Fruit fly (Drosophila melanogaster) whole organism: ENCODE data around the gene CG1146.

Experiments used
- CG8478 ChIP-seq: fragments of >200 bp; optimal IDR thresholded peaks from 2 replicates; lab custom pipeline; 2018; ENCODE audit warnings: inconsistent platforms
- Dll ChIP-seq: fragments of >200 bp; optimal IDR thresholded peaks from 2 replicates; lab custom pipeline; 2017
- pan ChIP-seq: fragments of >200 bp; optimal IDR thresholded peaks from 2 replicates; lab custom pipeline; 2017
- psq ChIP-seq: fragments of >200 bp; optimal IDR thresholded peaks from 2 replicates; lab custom pipeline; 2017
- usp ChIP-seq: fragments of >200 bp; optimal IDR thresholded peaks from 2 replicates; lab custom pipeline; 2017; ENCODE audit warnings: missing biosample characterization, missing genetic modification characterization, mixed read lengths

- TF ChIP-seq CG8478 (lab: Kevin White, UChicago) (no peak), usp (no peak), pan (lab: Kevin White, UChicago) (no peak), psq (lab: Kevin White, UChicago) (no peak), Dll (lab: Kevin White, UChicago) (no peak)
Measured at dm6 chr3L:2493517-2494182, 5.0 kb downstream of the CG1146 start.
